Fruit fly (Drosophila melanogaster) whole organism, pupa: ENCODE measurements around the gene Pus10.
A peak's percentile ranks its signal among the peaks of the same experiment; 100 is the strongest.

ENCODE experiments used
- CG10348 ChIP-seq: fragments of 200-800 bp; sonication (Bioruptor generic); IDR thresholded peaks from 2 replicates; pipeline ENCODE4 v1.3.6; 2022; ENCODE audit warnings: missing biosample characterization, missing genetic modification characterization
- CG12605 ChIP-seq: fragments of 200-800 bp; sonication (Bioruptor generic); IDR thresholded peaks from 2 replicates; pipeline ENCODE4 v1.3.6; 2022; ENCODE audit warnings: missing biosample characterization, missing genetic modification characterization
- CG13204 ChIP-seq: fragments of 200-800 bp; sonication (Bioruptor generic); optimal IDR thresholded peaks from 2 replicates; lab custom pipeline; 2018; ENCODE audit warnings: missing biosample characterization, mild to moderate bottlenecking, missing genetic modification characterization, moderate library complexity
- CG14655 ChIP-seq: fragments of 200-800 bp; sonication (Bioruptor generic); optimal IDR thresholded peaks from 3 replicates; lab custom pipeline; 2017; ENCODE audit warnings: mild to moderate bottlenecking, missing biosample characterization, missing genetic modification reagents, missing genetic modification characterization
- CG15710 ChIP-seq: fragments of 200-800 bp; sonication (Bioruptor generic); optimal IDR thresholded peaks from 2 replicates; lab custom pipeline; 2018; ENCODE audit warnings: missing biosample characterization, mild to moderate bottlenecking, missing genetic modification characterization, moderate library complexity
- CG17806 ChIP-seq: fragments of 200-800 bp; sonication (Bioruptor generic); optimal IDR thresholded peaks from 2 replicates; lab custom pipeline; 2018; ENCODE audit warnings: missing biosample characterization, mild to moderate bottlenecking, missing genetic modification characterization, moderate library complexity
- CG32121 ChIP-seq: fragments of 200-800 bp; sonication (Bioruptor generic); IDR thresholded peaks from 2 replicates; pipeline ENCODE4 v1.3.6; 2022; ENCODE audit warnings: missing biosample characterization, missing genetic modification characterization
- CG34367 ChIP-seq: fragments of 200-800 bp; sonication (Bioruptor generic); optimal IDR thresholded peaks from 2 replicates; lab custom pipeline; 2018; ENCODE audit warnings: missing biosample characterization, mild to moderate bottlenecking, missing genetic modification characterization
- CG4496 ChIP-seq: fragments of 200-800 bp; sonication (Bioruptor generic); IDR thresholded peaks from 3 replicates; pipeline ENCODE4 v1.3.6; 2022; ENCODE audit warnings: missing biosample characterization, missing genetic modification characterization
- CG8159 ChIP-seq: fragments of 200-800 bp; sonication (Bioruptor generic); optimal IDR thresholded peaks from 3 replicates; lab custom pipeline; 2018; ENCODE audit warnings: missing biosample characterization, mild to moderate bottlenecking, missing genetic modification characterization, moderate library complexity
- CG8301 ChIP-seq: fragments of 200-800 bp; sonication (Bioruptor generic); optimal IDR thresholded peaks from 2 replicates; lab custom pipeline; 2018; ENCODE audit warnings: missing biosample characterization, mild to moderate bottlenecking, missing genetic modification characterization
- CG9948 ChIP-seq: fragments of 200-800 bp; sonication (Bioruptor generic); optimal IDR thresholded peaks from 2 replicates; lab custom pipeline; 2018; ENCODE audit warnings: missing biosample characterization, mild to moderate bottlenecking, missing genetic modification characterization, moderate library complexity
- D1 ChIP-seq: fragments of 200-800 bp; sonication (Bioruptor generic); optimal IDR thresholded peaks from 2 replicates; lab custom pipeline; 2018; ENCODE audit warnings: missing biosample characterization, mild to moderate bottlenecking, missing genetic modification characterization, moderate library complexity
- EcR ChIP-seq: fragments of 200-800 bp; sonication (Bioruptor generic); optimal IDR thresholded peaks from 3 replicates; lab custom pipeline; 2019; ENCODE audit warnings: missing biosample characterization, missing genetic modification characterization, mild to moderate bottlenecking, moderate library complexity, missing genetic modification reagents
- Ets98B ChIP-seq: fragments of 200-800 bp; sonication (Bioruptor generic); IDR thresholded peaks from 2 replicates; pipeline ENCODE4 v1.3.6; 2022; ENCODE audit warnings: missing biosample characterization, missing genetic modification characterization
- Pif1A ChIP-seq: fragments of 200-800 bp; sonication (Bioruptor generic); optimal IDR thresholded peaks from 3 replicates; lab custom pipeline; 2016; ENCODE audit warnings: missing biosample characterization, missing genetic modification characterization
- Pif1B ChIP-seq: fragments of 200-800 bp; sonication (Bioruptor generic); optimal IDR thresholded peaks from 3 replicates; lab custom pipeline; 2016; ENCODE audit warnings: missing biosample characterization, missing genetic modification characterization
- Snoo ChIP-seq: fragments of 200-800 bp; sonication (Bioruptor generic); optimal IDR thresholded peaks from 3 replicates; lab custom pipeline; 2017; ENCODE audit warnings: missing biosample characterization, mild to moderate bottlenecking, missing genetic modification characterization, inconsistent platforms
- fd96Ca ChIP-seq: fragments of 200-800 bp; sonication (Bioruptor generic); IDR thresholded peaks from 3 replicates; pipeline ENCODE4 v1.3.6; 2022; ENCODE audit warnings: missing biosample characterization, missing genetic modification characterization
- gl ChIP-seq: fragments of 200-800 bp; sonication (Bioruptor generic); optimal IDR thresholded peaks from 2 replicates; lab custom pipeline; 2018; ENCODE audit warnings: missing biosample characterization, mild to moderate bottlenecking, missing genetic modification characterization
- rn ChIP-seq: fragments of 200-800 bp; sonication (Bioruptor generic); IDR thresholded peaks from 2 replicates; pipeline ENCODE4 v1.3.6; 2022; ENCODE audit warnings: missing biosample characterization, missing genetic modification characterization

The Pus10 gene

DNA sequence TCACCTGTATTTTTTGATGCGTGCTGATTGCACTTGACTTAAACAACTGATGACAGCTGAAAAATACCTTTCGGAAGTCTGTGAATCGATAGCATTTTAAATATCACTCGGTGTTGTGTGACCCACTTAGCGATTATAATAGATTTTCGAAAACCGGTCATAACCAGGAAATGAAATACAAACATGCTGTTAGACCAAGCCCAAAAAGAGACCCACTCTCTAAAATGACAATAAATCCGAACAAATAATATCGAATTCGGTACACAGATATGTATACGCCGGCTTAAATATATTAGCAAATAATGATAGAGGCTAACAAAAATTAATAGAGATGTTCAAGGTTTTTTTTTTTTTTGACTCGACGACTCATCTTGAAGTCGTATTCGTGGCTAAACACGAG is 20.6 kb upstream of the Pus10 start:
- no peak for TF ChIP-seq Ets98B
- TF ChIP-seq CG10348 (GFP tag; lab: Robert Waterston, UW) = no peak
- TF ChIP-seq CG14655 = no peak
- TF ChIP-seq EcR = no peak
- TF ChIP-seq CG4496 = no peak
- no peak for TF ChIP-seq Snoo (tag; lab: Kevin White, UChicago)

- TF ChIP-seq gl (tag; lab: Kevin White, UChicago) (peak; percentile 52), CG34367 (peak; percentile 37), CG8159 (peak; percentile 23), Pif1A (GFP tag; lab: Kevin White, UChicago) (peak; percentile 32), CG8301 (tag; lab: Kevin White, UChicago) (peak; percentile 14), D1 (tag; lab: Kevin White, UChicago) (no peak), Ets98B (no peak), CG10348 (GFP tag; lab: Robert Waterston, UW) (no peak), CG17806 (tag; lab: Kevin White, UChicago) (peak; percentile 22), Snoo (tag; lab: Kevin White, UChicago) (peak; percentile 38), fd96Ca (no peak), EcR (peak; percentile 80), CG15710 (peak; percentile 48), CG13204 (peak; percentile 45), CG9948 (tag; lab: Kevin White, UChicago) (peak; percentile 36), CG12605 (GFP tag; lab: Robert Waterston, UW) (peak; percentile 55; the same call in 1 of the 2 replicates), CG4496 (no peak), Pif1B (GFP tag; lab: Kevin White, UChicago) (peak; percentile 54)
These were observed 16.6 kb upstream of the Pus10 start for dm6 chr2L:171499-172250.

dm6 chr2L:170383-170782 is 15.3 kb upstream of the Pus10 start:
- TF ChIP-seq CG17806 (tag; lab: Kevin White, UChicago) (no peak), CG8159 (no peak), CG34367 (no peak), CG13204 (no peak), D1 (tag; lab: Kevin White, UChicago) (no peak), CG14655 (no peak), CG12605 (GFP tag; lab: Robert Waterston, UW) (no peak), CG9948 (tag; lab: Kevin White, UChicago) (no peak), EcR (no peak), fd96Ca (no peak), CG4496 (no peak), Ets98B (no peak), rn (no peak), CG32121 (no peak), Pif1B (GFP tag; lab: Kevin White, UChicago) (no peak), CG15710 (no peak), CG10348 (GFP tag; lab: Robert Waterston, UW) (no peak), Pif1A (GFP tag; lab: Kevin White, UChicago) (no peak)

DNA sequence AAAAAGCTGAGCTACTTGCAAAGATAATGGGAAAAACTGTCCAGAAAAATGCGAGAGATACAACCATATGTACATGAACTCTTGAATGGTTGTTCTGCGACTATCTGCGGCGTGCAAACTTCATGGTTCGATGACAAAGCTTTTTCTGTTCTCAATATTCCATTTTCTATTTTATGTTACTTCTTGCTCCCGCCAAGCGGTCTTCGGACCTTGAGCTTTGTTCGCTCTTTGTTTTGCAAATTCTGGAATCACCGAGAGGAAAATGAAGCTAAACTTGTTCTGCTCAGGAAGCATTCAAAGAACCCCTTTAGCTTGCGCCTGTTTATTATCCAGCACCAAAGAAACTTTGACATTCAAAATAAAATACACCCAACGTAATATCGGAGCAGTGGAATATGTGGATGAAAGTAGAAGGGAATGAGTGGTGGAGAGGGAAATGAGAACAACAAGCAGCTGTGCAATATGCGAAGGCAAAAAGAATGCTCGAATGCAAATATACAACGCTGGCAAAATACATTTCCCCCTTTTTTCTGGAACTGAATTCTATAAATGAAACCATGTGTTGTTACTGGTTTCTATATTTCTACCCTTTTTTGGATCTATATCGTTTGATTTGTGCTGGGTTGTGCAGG is 13.3 kb upstream of the Pus10 start:
- TF ChIP-seq CG8301 (tag; lab: Kevin White, UChicago) (peak; percentile 33), Ets98B (no peak), CG14655 (peak; percentile 42), CG12605 (GFP tag; lab: Robert Waterston, UW) (peak; percentile 36; the same call in 1 of the 2 replicates), CG10348 (GFP tag; lab: Robert Waterston, UW) (no peak), EcR (peak; percentile 61), gl (tag; lab: Kevin White, UChicago) (peak; percentile 77), CG34367 (peak; percentile 5), CG13204 (peak; percentile 69), D1 (tag; lab: Kevin White, UChicago) (no peak), rn (no peak), Pif1A (GFP tag; lab: Kevin White, UChicago) (peak; percentile 40), CG15710 (peak; percentile 33), CG17806 (tag; lab: Kevin White, UChicago) (peak; percentile 28), CG8159 (peak; percentile 6)

DNA sequence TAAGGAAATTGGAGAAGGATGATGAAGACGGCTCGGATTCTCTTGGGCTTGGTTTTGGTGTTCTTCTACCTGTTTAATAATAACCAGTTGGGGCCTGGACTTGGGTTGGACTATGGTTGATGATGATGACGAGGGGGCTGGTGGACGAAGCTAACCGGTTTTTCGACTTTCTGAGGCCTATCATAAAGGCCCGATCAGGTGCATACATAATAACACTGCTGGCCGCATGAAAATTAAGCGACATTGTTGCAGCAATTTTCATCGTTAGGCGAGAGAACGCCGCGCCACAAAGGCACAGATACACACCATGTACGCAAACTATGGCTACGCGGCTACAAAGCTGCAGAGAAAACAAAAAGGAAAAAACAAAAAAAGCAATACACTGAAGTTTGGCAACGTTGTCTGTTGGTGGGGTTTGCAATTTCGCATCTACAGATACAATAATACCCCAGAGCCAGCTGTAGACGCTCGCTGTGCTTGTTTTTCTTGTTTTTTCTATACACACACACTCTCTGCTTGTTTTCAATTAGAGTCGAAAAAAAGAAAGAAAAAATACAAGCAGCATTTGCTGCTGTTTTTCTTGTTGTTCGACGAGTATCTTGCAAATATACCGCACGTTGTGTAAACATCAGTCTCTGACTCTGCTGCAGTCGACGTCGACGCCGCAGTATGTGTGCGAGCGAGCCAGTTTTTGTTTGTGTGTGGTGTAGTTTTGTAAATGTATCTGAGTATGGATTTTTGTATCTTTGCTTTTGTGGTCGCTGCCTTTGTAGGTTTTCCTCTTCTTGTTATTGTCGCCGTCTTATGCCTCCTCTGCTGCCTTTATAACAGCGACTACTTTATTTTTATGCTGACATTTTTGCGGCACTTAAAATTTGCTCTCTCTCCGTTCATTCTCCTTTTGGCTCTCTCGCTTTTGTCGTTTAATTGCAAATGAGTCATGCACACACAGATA is 11.3 kb upstream of the Pus10 start:
- TF ChIP-seq D1 (tag; lab: Kevin White, UChicago) (peak; percentile 80), CG17806 (tag; lab: Kevin White, UChicago) (peak; percentile 90), CG8159 (peak; percentile 88), CG32121 (no peak), Ets98B (no peak), CG14655 (peak; percentile 98), gl (tag; lab: Kevin White, UChicago) (peak; percentile 99), CG15710 (peak; percentile 92), CG12605 (GFP tag; lab: Robert Waterston, UW) (no peak), EcR (peak; percentile 82), fd96Ca (no peak), CG4496 (no peak), Snoo (tag; lab: Kevin White, UChicago) (peak; percentile 72), CG8301 (tag; lab: Kevin White, UChicago) (peak; percentile 97), Pif1A (GFP tag; lab: Kevin White, UChicago) (peak; percentile 97), CG10348 (GFP tag; lab: Robert Waterston, UW) (no peak), CG34367 (peak; percentile 95), rn (no peak), CG13204 (peak; percentile 97), Pif1B (GFP tag; lab: Kevin White, UChicago) (peak; percentile 97), CG9948 (tag; lab: Kevin White, UChicago) (peak; percentile 90)
